Fruit fly (Drosophila melanogaster): ENCODE results near the gene Taf9.

Taf9 gene

DNA sequence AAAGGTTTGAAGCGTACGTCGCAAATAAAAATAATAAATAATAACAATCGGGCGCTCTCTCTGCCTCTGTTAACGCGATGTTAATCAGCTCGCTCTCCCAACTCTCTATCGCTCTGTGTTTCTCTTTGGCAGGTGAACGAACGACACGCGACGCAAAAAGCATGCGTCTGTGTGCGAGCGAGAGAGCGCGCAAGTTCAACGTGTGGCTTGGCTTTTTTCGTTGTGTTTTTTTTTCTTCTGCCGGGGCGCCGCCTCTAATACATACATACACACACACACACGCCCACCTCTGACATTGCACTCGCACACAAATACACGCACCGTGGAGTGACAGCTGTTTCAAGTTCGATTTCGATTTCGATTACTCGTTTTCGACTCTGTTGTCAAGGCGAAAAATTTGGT, 36.7 kb downstream of the Taf9 start (continued):
- 0 out of 2 replicates have a peak, but pooled peaks have one; percentile 24 for TF ChIP-seq CG4360 (GFP tag; IDR thresholded peaks at IDR 0.05)
- TF ChIP-seq stwl (tag; optimal IDR thresholded peaks at IDR 0.05): peak; percentile 27
- no peak for TF ChIP-seq cato (GFP tag; optimal IDR thresholded peaks at IDR 0.05; ENCODE audit: borderline replicate concordance)
- no peak for TF ChIP-seq CG11696 (GFP tag; IDR thresholded peaks at IDR 0.05)
- no peak for TF ChIP-seq p53 (GFP tag; optimal IDR thresholded peaks at IDR 0.05)
- TF ChIP-seq Usf (GFP tag; optimal IDR thresholded peaks at IDR 0.05): no peak
- TF ChIP-seq CG1832 (GFP tag; optimal IDR thresholded peaks at IDR 0.05): peak; percentile 34
- TF ChIP-seq ewg (GFP tag; optimal IDR thresholded peaks at IDR 0.05): peak; percentile 50
- peak; percentile 67 for TF ChIP-seq yki (optimal IDR thresholded peaks at IDR 0.05)
- no peak for TF ChIP-seq CG12391 (tag; optimal IDR thresholded peaks at IDR 0.05)
- peak; percentile 67 for TF ChIP-seq nom (GFP tag; optimal IDR thresholded peaks at IDR 0.05)
- 0 out of 2 replicates have a peak, but pooled peaks have one; percentile 33 for TF ChIP-seq sna (GFP tag; IDR thresholded peaks at IDR 0.05; ENCODE audit: partially characterized antibody)
- TF ChIP-seq CG18011 (GFP tag; optimal IDR thresholded peaks at IDR 0.05): no peak
- peak; percentile 96 for TF ChIP-seq chinmo (GFP tag; IDR thresholded peaks at IDR 0.05; ENCODE audit: partially characterized antibody)
- peak; percentile 25; the same call in 1 of the 2 replicates for TF ChIP-seq E2f2 (GFP tag; IDR thresholded peaks at IDR 0.05)
- peak; percentile 35; the same call in 1 of the 2 replicates for TF ChIP-seq CG13287 (GFP tag; IDR thresholded peaks at IDR 0.05; ENCODE audit: partially characterized antibody)
- TF ChIP-seq cg (GFP tag; optimal IDR thresholded peaks at IDR 0.05): peak; percentile 91
- TF ChIP-seq Tbp (GFP tag; optimal IDR thresholded peaks at IDR 0.05): no peak
- peak; percentile 46 for TF ChIP-seq CG8478 (optimal IDR thresholded peaks at IDR 0.05)
- TF ChIP-seq CG6272 (GFP tag; IDR thresholded peaks at IDR 0.05): no peak
- TF ChIP-seq CG6175 (GFP tag; IDR thresholded peaks at IDR 0.05): peak; percentile 99
- TF ChIP-seq twi (tag; optimal IDR thresholded peaks at IDR 0.05): no peak
- TF ChIP-seq rib (GFP tag; IDR thresholded peaks at IDR 0.05): peak; percentile 48; the same call in 1 of the 2 replicates
- TF ChIP-seq CG9727 (GFP tag; optimal IDR thresholded peaks at IDR 0.05): peak; percentile 25
- TF ChIP-seq CG15073 (GFP tag; optimal IDR thresholded peaks at IDR 0.05): no peak
- TF ChIP-seq Hr78 (GFP tag; optimal IDR thresholded peaks at IDR 0.05): peak in 1 of 2 experiments; percentile 85
- TF ChIP-seq Hey (tag; optimal IDR thresholded peaks at IDR 0.05): no peak
- TF ChIP-seq CG15269 (tag; optimal IDR thresholded peaks at IDR 0.05): no peak
- TF ChIP-seq Blimp-1 (GFP tag; optimal IDR thresholded peaks at IDR 0.05): peak; percentile 8
- peak; percentile 86 for TF ChIP-seq cwo (GFP tag; optimal IDR thresholded peaks at IDR 0.05)
- peak; percentile 81 for TF ChIP-seq CG32772 (GFP tag; IDR thresholded peaks at IDR 0.05)
- peak; percentile 79 for TF ChIP-seq sr (GFP tag; IDR thresholded peaks at IDR 0.05)
- peak; percentile 42 for TF ChIP-seq CHES-1-like (GFP tag; optimal IDR thresholded peaks at IDR 0.05)
- TF ChIP-seq Med (GFP tag): peak; percentile 54
- TF ChIP-seq dimm (GFP tag; IDR thresholded peaks at IDR 0.05): no peak
- TF ChIP-seq sqz (GFP tag; optimal IDR thresholded peaks at IDR 0.05): peak; percentile 97
- no peak for TF ChIP-seq fu2 (GFP tag; optimal IDR thresholded peaks at IDR 0.05)
- peak; percentile 10; the same call in 1 of the 4 replicates for TF ChIP-seq Dll (GFP tag; IDR thresholded peaks at IDR 0.05; ENCODE audit: partially characterized antibody)
- TF ChIP-seq Dek (tag; optimal IDR thresholded peaks at IDR 0.05): no peak
- TF ChIP-seq CG11456 (GFP tag; IDR thresholded peaks at IDR 0.05): no peak
- TF ChIP-seq Dref (GFP tag; IDR thresholded peaks at IDR 0.05): peak; percentile 42
- TF ChIP-seq jumu (GFP tag; optimal IDR thresholded peaks at IDR 0.05): no peak
- TF ChIP-seq CG10543 (GFP tag; optimal IDR thresholded peaks at IDR 0.05): peak; percentile 21
- no peak for TF ChIP-seq CG4820 (GFP tag; optimal IDR thresholded peaks at IDR 0.05)
- no peak for TF ChIP-seq danr (GFP tag; IDR thresholded peaks at IDR 0.05)
- TF ChIP-seq lilli (GFP tag; optimal IDR thresholded peaks at IDR 0.05): no peak
- TF ChIP-seq CG14014 (GFP tag; IDR thresholded peaks at IDR 0.05): no peak
- no peak for TF ChIP-seq zf30C (GFP tag; optimal IDR thresholded peaks at IDR 0.05)
- no peak for TF ChIP-seq Jarid2 (GFP tag; optimal IDR thresholded peaks at IDR 0.05)
- TF ChIP-seq bigmax (GFP tag; optimal IDR thresholded peaks at IDR 0.05): peak; percentile 10
- peak; percentile 56 for TF ChIP-seq CG2116 (GFP tag; optimal IDR thresholded peaks at IDR 0.05)

Data from whole organism, embryonic.